Worm (Caenorhabditis elegans): ENCODE data around the gene pals-16.

ce11 chrIII:1419700-1420356 is 20.1 kb downstream of the pals-16 start:
- peak; percentile 29 for TF ChIP-seq ama-1 (optimal IDR thresholded peaks at IDR 0.05)
- TF ChIP-seq ceh-24 (tag; optimal IDR thresholded peaks at IDR 0.05): no peak
- TF ChIP-seq zip-5 (tag; optimal IDR thresholded peaks at IDR 0.05): no peak
- TF ChIP-seq nhr-11 (tag; optimal IDR thresholded peaks at IDR 0.05): no peak
- no peak for TF ChIP-seq rnt-1 (tag; optimal IDR thresholded peaks at IDR 0.05)
- no peak for TF ChIP-seq T23F11.4 (GFP tag; optimal IDR thresholded peaks at IDR 0.05)
